Worm (Caenorhabditis elegans) whole organism, early embryonic: ENCODE data around the gene smf-2.

Source experiments
- B0310.2 ChIP-seq: sonication (generic microtip); optimal IDR thresholded peaks from 2 replicates; lab custom pipeline; 2016; ENCODE audit warnings: mild to moderate bottlenecking, missing genetic modification characterization, missing compliant biosample characterization
- F13C5.2 ChIP-seq: sonication (generic microtip); optimal IDR thresholded peaks from 2 replicates; lab custom pipeline; 2017; ENCODE audit warnings: mild to moderate bottlenecking, missing genetic modification characterization, inconsistent platforms, missing compliant biosample characterization
- aly-1 ChIP-seq: sonication (generic microtip); optimal IDR thresholded peaks from 2 replicates; lab custom pipeline; 2016; ENCODE audit warnings: missing genetic modification characterization, missing compliant biosample characterization
- ama-1 ChIP-seq: fragments of 150-350 bp; optimal IDR thresholded peaks from 2 replicates; lab custom pipeline; 2014
- ceh-13 ChIP-seq: fragments of 200-800 bp; sonication (Bioruptor generic); optimal IDR thresholded peaks from 2 replicates; lab custom pipeline; 2018; ENCODE audit warnings: mild to moderate bottlenecking, missing genetic modification characterization, missing compliant biosample characterization
- ceh-36 ChIP-seq: sonication (generic microtip); optimal IDR thresholded peaks from 2 replicates; lab custom pipeline; 2016; ENCODE audit warnings: missing genetic modification characterization, inconsistent platforms, missing compliant biosample characterization
- ets-7 ChIP-seq: sonication (generic microtip); optimal IDR thresholded peaks from 2 replicates; lab custom pipeline; 2016; ENCODE audit warnings: missing genotype, missing genetic modification characterization, missing compliant biosample characterization
- flt-1 ChIP-seq: fragments of 200-800 bp; sonication (Bioruptor generic); IDR thresholded peaks from 2 replicates; pipeline ENCODE4 v1.3.6; 2022; ENCODE audit warnings: missing genetic modification characterization, missing compliant biosample characterization
- hmbx-1 ChIP-seq: sonication (generic microtip); optimal IDR thresholded peaks from 2 replicates; lab custom pipeline; 2016; ENCODE audit warnings: mild to moderate bottlenecking, missing genetic modification characterization, missing compliant biosample characterization
- hmg-4 ChIP-seq: fragments of 200-800 bp; sonication (Bioruptor generic); optimal IDR thresholded peaks from 2 replicates; lab custom pipeline; 2018; ENCODE audit warnings: mild to moderate bottlenecking, missing genetic modification characterization, missing compliant biosample characterization
- hnd-1 ChIP-seq: sonication (generic microtip); optimal IDR thresholded peaks from 2 replicates; lab custom pipeline; 2016; ENCODE audit warnings: missing genetic modification characterization, missing compliant biosample characterization
- pes-1 ChIP-seq: fragments of 200-800 bp; sonication (Bioruptor generic); IDR thresholded peaks from 2 replicates; pipeline ENCODE4 v1.3.6; 2022; ENCODE audit warnings: missing genetic modification reagents, missing genetic modification characterization, missing compliant biosample characterization
- scrt-1 ChIP-seq: fragments of 200-800 bp; sonication (Bioruptor generic); IDR thresholded peaks from 2 replicates; pipeline ENCODE4 v1.3.6; 2022; ENCODE audit warnings: missing genetic modification characterization, missing compliant biosample characterization
- sea-1 ChIP-seq: fragments of 200-800 bp; sonication (Bioruptor generic); conservative IDR thresholded peaks from 2 replicates; pipeline ENCODE4 v1.3.6; 2022; ENCODE audit warnings: missing genetic modification characterization, missing compliant biosample characterization
- tbx-11 ChIP-seq: fragments of 200-800 bp; sonication (Bioruptor generic); IDR thresholded peaks from 2 replicates; pipeline ENCODE4 v1.3.6; 2022; ENCODE audit warnings: missing genetic modification characterization, missing compliant biosample characterization
- tbx-37 ChIP-seq: fragments of 200-800 bp; sonication (Bioruptor generic); conservative IDR thresholded peaks from 2 replicates; pipeline ENCODE4 v1.3.6; 2022; ENCODE audit warnings: missing genetic modification reagents, missing genetic modification characterization, missing compliant biosample characterization
- tra-4 ChIP-seq: sonication (generic microtip); optimal IDR thresholded peaks from 2 replicates; lab custom pipeline; 2017; ENCODE audit warnings: missing genetic modification characterization, missing compliant biosample characterization

The smf-2 gene

DNA sequence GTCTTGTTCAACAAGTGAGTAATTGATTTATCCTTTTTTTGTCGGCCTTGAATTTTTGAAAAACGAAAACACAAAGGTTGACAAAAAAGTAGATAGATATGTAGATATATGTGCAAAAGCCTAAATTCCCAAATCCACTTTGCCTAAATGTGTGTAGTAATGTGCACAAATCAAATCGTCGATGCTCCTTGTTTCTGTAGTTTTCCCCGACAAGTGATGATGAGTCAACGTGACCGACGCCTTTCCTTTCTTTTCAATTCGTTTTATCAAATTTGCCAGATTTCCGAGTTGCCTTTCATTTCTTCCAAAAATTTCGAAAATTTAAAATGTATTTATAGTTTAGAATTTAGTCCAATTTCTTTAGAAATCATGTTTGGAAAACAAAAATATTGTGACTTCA, 13.3 kb downstream of the smf-2 start:
- TF ChIP-seq tbx-37 (GFP tag; lab: Robert Waterston, UW) (no peak), hnd-1 (tag; lab: Kevin White, UChicago) (no peak), ama-1 (lab: Kevin White, UChicago) (no peak), B0310.2 (tag; lab: Kevin White, UChicago) (no peak), aly-1 (tag; lab: Kevin White, UChicago) (no peak), scrt-1 (no peak)

DNA sequence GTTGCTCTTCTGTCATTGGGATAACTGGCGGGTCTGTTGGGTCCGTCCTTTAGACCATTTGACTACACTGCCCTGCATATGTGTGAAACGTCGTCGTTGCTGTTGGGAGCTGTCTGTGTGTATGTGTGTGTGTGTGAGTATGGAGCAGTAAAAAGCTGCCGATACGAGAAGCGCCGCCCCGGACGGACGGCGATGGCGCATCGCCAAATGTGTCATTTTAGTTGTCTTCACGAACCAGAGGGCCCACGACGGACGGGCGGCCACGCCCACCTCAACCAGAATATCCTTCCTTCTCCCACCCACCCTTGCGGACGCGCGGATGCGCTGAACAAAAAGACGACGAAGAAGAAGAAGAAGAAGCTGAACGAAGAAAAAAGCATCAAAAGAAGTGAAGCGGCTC, 16.2 kb downstream of the smf-2 start, which contains the start of gene acr-2:
TSS of gene acr-2 (plus strand) at position 301 of the 400 bp plus-strand sequence.
- no peak for TF ChIP-seq tra-4 (tag; lab: Kevin White, UChicago)
- TF ChIP-seq flt-1 (GFP tag; lab: Robert Waterston, UW) = no peak
- TF ChIP-seq tbx-11 = no peak
- 0 out of 2 replicates have a peak, but pooled peaks have one; percentile 15 for TF ChIP-seq scrt-1

DNA sequence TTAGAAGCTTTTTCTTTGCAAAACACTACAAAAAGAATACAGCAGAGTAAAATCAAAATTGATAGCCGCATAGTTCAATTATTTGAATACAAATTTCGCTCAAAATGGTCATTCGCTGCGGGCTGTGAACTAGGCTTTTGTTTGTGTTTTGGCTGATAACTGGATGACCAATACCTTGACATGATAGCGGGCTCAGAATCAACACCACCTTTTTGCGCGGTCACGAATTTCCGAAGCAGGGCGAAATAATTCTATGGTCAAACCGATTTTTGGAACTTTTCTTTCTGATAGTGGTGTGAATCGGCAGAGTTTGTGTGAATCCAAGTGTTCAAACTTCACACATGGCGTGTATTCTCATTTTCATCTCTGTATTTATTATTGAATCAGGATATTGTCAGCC, 20.2 kb downstream of the smf-2 start, which contains the start of the genes F38B6.7 and F38B6.2:
TSS of gene F38B6.7 (minus strand) at position 101 of the 400 bp plus-strand sequence.
TSS of gene F38B6.2 (plus strand) at position 267 of the 400 bp plus-strand sequence.
- TF ChIP-seq B0310.2 (tag; lab: Kevin White, UChicago) = no peak
- TF ChIP-seq pes-1 (GFP tag; lab: Robert Waterston, UW) = no peak
- TF ChIP-seq ceh-13 (GFP tag; lab: Kevin White, UChicago) = no peak
- TF ChIP-seq hnd-1 (tag; lab: Kevin White, UChicago) = no peak
- TF ChIP-seq ama-1 (lab: Kevin White, UChicago) = no peak
- TF ChIP-seq scrt-1 = no peak
- TF ChIP-seq ceh-36 = no peak
- TF ChIP-seq sea-1 = no peak

DNA sequence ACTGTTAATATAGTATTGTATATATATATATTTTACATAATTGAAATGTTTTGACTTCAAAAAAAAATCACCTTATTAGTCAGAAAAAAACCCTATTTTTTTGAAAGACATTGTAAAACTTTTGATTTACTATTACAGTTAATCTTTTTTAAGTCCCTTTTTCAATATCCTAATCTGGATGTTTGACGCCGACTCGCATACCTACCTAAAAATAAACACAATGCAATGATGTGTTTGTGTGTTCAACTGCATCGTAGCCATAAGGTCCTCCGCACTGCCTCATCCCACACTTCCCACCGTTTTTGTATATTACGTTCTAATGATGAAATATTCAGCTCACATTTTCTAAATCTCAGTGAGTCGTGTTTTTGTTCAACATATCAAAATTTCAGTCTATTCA, 25.2 kb downstream of the smf-2 start, which contains the start of gene F38B6.3:
TSS of gene F38B6.3 (plus strand) at position 301 of the 400 bp plus-strand sequence.
- TF ChIP-seq tra-4 (tag; lab: Kevin White, UChicago) (no peak), sea-1 (no peak)

DNA sequence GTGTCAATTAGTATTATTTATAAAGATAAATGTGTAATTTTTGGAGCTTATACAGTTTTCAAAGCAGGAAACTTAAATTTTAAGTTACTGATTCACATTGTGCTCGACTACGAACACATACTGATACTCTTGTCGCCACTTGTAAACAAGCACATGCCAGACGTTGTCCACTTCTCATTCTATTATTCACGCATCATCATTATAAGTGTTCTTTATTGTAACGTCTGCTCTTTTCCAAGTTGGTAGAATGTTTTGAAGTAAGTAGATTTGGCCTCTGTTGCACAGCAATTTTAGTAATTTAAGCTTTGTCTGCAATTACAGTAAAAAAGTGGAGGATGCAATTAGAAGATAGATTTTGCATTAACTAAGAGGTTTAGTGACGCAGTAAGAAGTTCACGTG, 25.6 kb downstream of the smf-2 start:
- TF ChIP-seq F13C5.2 (tag; lab: Kevin White, UChicago) (no peak), aly-1 (tag; lab: Kevin White, UChicago) (no peak), tra-4 (tag; lab: Kevin White, UChicago) (no peak), B0310.2 (tag; lab: Kevin White, UChicago) (no peak), tbx-37 (GFP tag; lab: Robert Waterston, UW) (no peak), sea-1 (no peak)

DNA sequence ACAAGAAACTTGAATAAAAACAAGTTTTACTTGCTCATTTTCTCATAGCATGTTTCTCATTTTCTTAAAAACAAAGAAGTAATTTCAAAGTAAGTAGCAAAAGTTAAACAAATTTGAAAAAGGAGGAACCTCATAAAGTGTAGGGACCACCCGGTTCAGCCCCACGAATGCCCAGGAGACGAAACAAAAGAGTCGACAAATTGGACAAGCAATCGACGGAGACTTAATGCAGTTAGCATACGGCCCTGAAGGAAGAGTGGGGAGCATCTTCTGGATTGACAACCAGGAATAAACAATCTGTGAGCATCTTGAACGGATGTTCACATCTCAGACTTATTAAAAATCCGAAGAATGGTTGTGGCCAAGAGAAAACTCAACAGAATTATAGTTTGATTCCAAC, 26.8 kb downstream of the smf-2 start:
- no peak for TF ChIP-seq aly-1 (tag; lab: Kevin White, UChicago)
- TF ChIP-seq hmg-4 (GFP tag; lab: Kevin White, UChicago) = no peak
- no peak for TF ChIP-seq flt-1 (GFP tag; lab: Robert Waterston, UW)
- TF ChIP-seq ceh-13 (GFP tag; lab: Kevin White, UChicago) = no peak
- TF ChIP-seq hmbx-1 (tag; lab: Kevin White, UChicago) = no peak
- no peak for TF ChIP-seq F13C5.2 (tag; lab: Kevin White, UChicago)
- no peak for TF ChIP-seq sea-1
- TF ChIP-seq B0310.2 (tag; lab: Kevin White, UChicago) = no peak
- no peak for TF ChIP-seq pes-1 (GFP tag; lab: Robert Waterston, UW)
- TF ChIP-seq tbx-37 (GFP tag; lab: Robert Waterston, UW) = no peak
- no peak for TF ChIP-seq ets-7 (tag; lab: Kevin White, UChicago)
- no peak for TF ChIP-seq hnd-1 (tag; lab: Kevin White, UChicago)
- TF ChIP-seq ceh-36 = no peak
- no peak for TF ChIP-seq tra-4 (tag; lab: Kevin White, UChicago)
- no peak for TF ChIP-seq ama-1 (lab: Kevin White, UChicago)
- TF ChIP-seq scrt-1 = no peak
- TF ChIP-seq tbx-11 = no peak

DNA sequence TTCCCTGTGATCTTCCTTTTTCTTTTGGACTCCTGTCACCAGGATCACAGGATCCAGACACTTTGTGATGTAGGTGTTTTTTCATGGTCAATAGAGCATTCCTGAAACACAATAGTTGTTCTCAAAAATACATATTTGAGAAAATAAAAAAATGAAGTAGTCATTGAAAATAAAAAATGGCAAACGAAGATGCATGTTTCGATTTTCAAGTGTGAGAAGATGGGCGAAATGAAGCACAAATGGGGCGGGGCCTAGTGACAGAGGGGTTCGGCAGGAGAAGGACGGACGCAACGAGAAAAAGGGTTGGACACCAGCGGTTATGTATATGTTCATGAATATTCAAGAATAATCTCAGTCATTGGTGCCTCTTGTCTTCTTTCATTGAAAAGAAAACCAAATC, 28.5 kb downstream of the smf-2 start, which contains the start of gene F38B6.6:
TSS of gene F38B6.6 (minus strand) at position 101 of the 400 bp plus-strand sequence.
- TF ChIP-seq hnd-1 (tag; lab: Kevin White, UChicago) (no peak), B0310.2 (tag; lab: Kevin White, UChicago) (no peak)

DNA sequence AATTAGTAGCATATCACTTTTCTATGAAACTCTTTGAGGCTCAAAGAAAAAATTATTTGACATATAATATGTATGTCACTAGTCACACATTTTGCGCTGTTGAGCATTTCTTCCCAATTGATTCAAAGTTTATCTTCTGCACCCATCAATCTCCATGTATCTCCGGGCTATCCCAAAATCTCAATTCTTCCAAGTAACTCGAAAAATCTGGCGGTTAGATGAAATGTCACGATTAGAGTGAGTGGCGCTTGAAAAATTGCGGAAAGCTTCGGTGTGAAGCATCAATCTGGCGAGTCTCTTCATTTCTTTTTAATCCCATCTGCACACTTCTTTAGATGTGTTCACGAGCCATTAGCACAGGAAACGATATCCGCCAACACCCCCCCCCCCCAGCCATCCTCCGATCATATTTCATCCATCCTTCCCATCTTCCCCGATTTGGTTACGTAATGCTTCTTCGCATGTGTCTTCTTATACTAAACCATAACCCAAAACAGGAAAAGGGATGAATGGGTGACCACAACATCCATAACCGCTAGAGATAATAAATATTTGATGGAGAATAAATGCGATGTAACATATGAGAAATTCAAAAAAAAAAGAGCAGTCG, 29.4 kb downstream of the smf-2 start:
- TF ChIP-seq aly-1 (tag; lab: Kevin White, UChicago) (no peak), ceh-13 (GFP tag; lab: Kevin White, UChicago) (no peak), ama-1 (lab: Kevin White, UChicago) (no peak), F13C5.2 (tag; lab: Kevin White, UChicago) (no peak), tbx-11 (no peak), ceh-36 (no peak), tbx-37 (GFP tag; lab: Robert Waterston, UW) (no peak), pes-1 (GFP tag; lab: Robert Waterston, UW) (no peak), scrt-1 (no peak), tra-4 (tag; lab: Kevin White, UChicago) (no peak), hmg-4 (GFP tag; lab: Kevin White, UChicago) (no peak), flt-1 (GFP tag; lab: Robert Waterston, UW) (no peak), B0310.2 (tag; lab: Kevin White, UChicago) (no peak), hnd-1 (tag; lab: Kevin White, UChicago) (no peak), hmbx-1 (tag; lab: Kevin White, UChicago) (no peak), ets-7 (tag; lab: Kevin White, UChicago) (no peak), sea-1 (no peak)
